Fruit fly (Drosophila melanogaster): ENCODE results near the gene CG6310.

The CG6310 gene

dm6 chr3L:11118627-11119395 lies 49.1 kb upstream of the CG6310 start (continued):
- TF ChIP-seq phol (tag; optimal IDR thresholded peaks at IDR 0.05) (peak; percentile 25), CG30403 (GFP tag; optimal IDR thresholded peaks at IDR 0.05) (peak; percentile 17), pho (GFP tag; optimal IDR thresholded peaks at IDR 0.05) (peak; percentile 69), repo (GFP tag; optimal IDR thresholded peaks at IDR 0.05) (peak; percentile 49), CG15073 (GFP tag; optimal IDR thresholded peaks at IDR 0.05) (no peak), insv (GFP tag; optimal IDR thresholded peaks at IDR 0.05) (peak in 1 of 2 experiments; percentile 78), CG11695 (GFP tag; IDR thresholded peaks at IDR 0.05) (peak; percentile 57; the same call in 1 of the 3 replicates), gro (GFP tag; optimal IDR thresholded peaks at IDR 0.05) (peak; percentile 72), Jarid2 (GFP tag; optimal IDR thresholded peaks at IDR 0.05) (no peak), hbn (GFP tag; IDR thresholded peaks at IDR 0.05; ENCODE audit: partially characterized antibody) (0 out of 2 replicates have a peak, but pooled peaks have one; percentile 35), CG12942 (GFP tag; optimal IDR thresholded peaks at IDR 0.05) (peak; percentile 44), CG11504 (tag; optimal IDR thresholded peaks at IDR 0.05) (peak; percentile 30), Dref (GFP tag; IDR thresholded peaks at IDR 0.05) (no peak), fru (optimal IDR thresholded peaks at IDR 0.05) (no peak), Mes4 (GFP tag; optimal IDR thresholded peaks at IDR 0.05) (peak; percentile 76), CG10431 (GFP tag; optimal IDR thresholded peaks at IDR 0.05) (peak; percentile 86), sd (tag; optimal IDR thresholded peaks at IDR 0.05) (peak; percentile 93), CG1792 (GFP tag; optimal IDR thresholded peaks at IDR 0.05) (peak; percentile 69), CG17385 (GFP tag; optimal IDR thresholded peaks at IDR 0.05) (peak; percentile 68), Bdp1 (GFP tag; optimal IDR thresholded peaks at IDR 0.05) (peak; percentile 4), org-1 (GFP tag; optimal IDR thresholded peaks at IDR 0.05) (peak; percentile 75), CG43689 (GFP tag; IDR thresholded peaks at IDR 0.05) (no peak), CG7786 (GFP tag; optimal IDR thresholded peaks at IDR 0.05) (peak; percentile 59), Dbx (GFP tag; IDR thresholded peaks at IDR 0.05) (peak; percentile 84; the same call in 2 of the 3 replicates), da (GFP tag; optimal IDR thresholded peaks at IDR 0.05) (peak; percentile 6), MTF-1 (GFP tag; optimal IDR thresholded peaks at IDR 0.05; ENCODE audit: borderline replicate concordance) (peak; percentile 86), Atf-2 (GFP tag; optimal IDR thresholded peaks at IDR 0.05) (peak; percentile 55), CG11560 (tag; IDR thresholded peaks at IDR 0.05) (no peak), CHES-1-like (GFP tag; optimal IDR thresholded peaks at IDR 0.05) (peak; percentile 84), CG10565 (GFP tag; optimal IDR thresholded peaks at IDR 0.05) (no peak), CG14965 (GFP tag; optimal IDR thresholded peaks at IDR 0.05; ENCODE audit: borderline replicate concordance) (no peak), GATAe (GFP tag; conservative IDR thresholded peaks at IDR 0.05) (no peak), gsb (GFP tag; IDR thresholded peaks at IDR 0.05) (peak; percentile 59; the same call in 1 of the 2 replicates), Ptx1 (GFP tag; IDR thresholded peaks at IDR 0.05) (no peak), psq (GFP tag; optimal IDR thresholded peaks at IDR 0.05) (peak; percentile 67), CG9215 (GFP tag; IDR thresholded peaks at IDR 0.05) (peak; percentile 60), CG7928 (GFP tag; optimal IDR thresholded peaks at IDR 0.05) (no peak), CG8765 (GFP tag; IDR thresholded peaks at IDR 0.05) (no peak), Hmx (GFP tag; optimal IDR thresholded peaks at IDR 0.05) (no peak), CG16813 (GFP tag; IDR thresholded peaks at IDR 0.05; ENCODE audit: partially characterized antibody) (no peak), CG33557 (GFP tag; optimal IDR thresholded peaks at IDR 0.05) (peak; percentile 85), Hey (tag; optimal IDR thresholded peaks at IDR 0.05) (peak; percentile 84), tll (GFP tag; optimal IDR thresholded peaks at IDR 0.05) (peak in 1 of 2 experiments; percentile 56), dpn (GFP tag; optimal IDR thresholded peaks at IDR 0.05) (peak; percentile 16 to 49), CG3995 (GFP tag; optimal IDR thresholded peaks at IDR 0.05) (no peak), CG6813 (GFP tag; optimal IDR thresholded peaks at IDR 0.05) (peak; percentile 91), cg (GFP tag; optimal IDR thresholded peaks at IDR 0.05) (peak; percentile 99), Optix (GFP tag; IDR thresholded peaks at IDR 0.05) (peak; percentile 57; the same call in 1 of the 3 replicates), cato (GFP tag; optimal IDR thresholded peaks at IDR 0.05; ENCODE audit: borderline replicate concordance) (no peak)
